Worm (Caenorhabditis elegans) whole organism, L1 larva: ENCODE data around the gene F55G7.4.

Experiments used
- C16A3.4 ChIP-seq: fragments of 150-350 bp; optimal IDR thresholded peaks from 2 replicates; lab custom pipeline; 2014; ENCODE audit warnings: missing biosample characterization, missing genetic modification characterization
- C34B4.2 ChIP-seq: sonication (generic microtip); optimal IDR thresholded peaks from 2 replicates; lab custom pipeline; 2017; ENCODE audit warnings: mild to moderate bottlenecking, missing genetic modification characterization, missing compliant biosample characterization
- F16B12.6 ChIP-seq: fragments of 150-350 bp; optimal IDR thresholded peaks from 2 replicates; lab custom pipeline; 2014; ENCODE audit warnings: missing biosample characterization, missing genetic modification characterization
- aha-1 ChIP-seq: fragments of 150-350 bp; optimal IDR thresholded peaks from 2 replicates; lab custom pipeline; 2014; ENCODE audit warnings: missing biosample characterization, missing genetic modification characterization
- ama-1 ChIP-seq: fragments of 150-350 bp; optimal IDR thresholded peaks from 2 replicates; lab custom pipeline; 2014
- blmp-1 ChIP-seq: fragments of 150-350 bp; optimal IDR thresholded peaks from 2 replicates; lab custom pipeline; 2014; ENCODE audit warnings: missing biosample characterization, missing genetic modification characterization
- ceh-8 ChIP-seq: fragments of 200-800 bp; sonication (Bioruptor generic); optimal IDR thresholded peaks from 2 replicates; lab custom pipeline; 2018; ENCODE audit warnings: mild to moderate bottlenecking, missing genetic modification characterization, moderate library complexity, missing compliant biosample characterization
- ceh-82 ChIP-seq, 3 experiments: fragments of 150-350 bp in 1 of 3; sonication (generic microtip) in 2 of 3; optimal IDR thresholded peaks; 2 replicates each; lab custom pipeline; 2014 to 2017; ENCODE audit warnings: missing biosample characterization in 3 of 3, missing genetic modification characterization in 3 of 3
- ceh-88 ChIP-seq: fragments of 200-800 bp; sonication (Bioruptor generic); IDR thresholded peaks from 2 replicates; pipeline ENCODE4 v1.3.6; 2022; ENCODE audit warnings: missing genetic modification characterization, missing compliant biosample characterization
- dpl-1 ChIP-seq, 3 experiments: fragments of 150-350 bp in 2 of 3; sonication (generic microtip) in 1 of 3; optimal IDR thresholded peaks; 2 replicates each; lab custom pipeline; 2014 to 2017; ENCODE audit warnings: missing biosample characterization in 3 of 3, missing genetic modification characterization in 3 of 3, missing genetic modification reagents in 3 of 3
- dsc-1 ChIP-seq: sonication (generic microtip); optimal IDR thresholded peaks from 2 replicates; lab custom pipeline; 2016; ENCODE audit warnings: mild to moderate bottlenecking, missing genetic modification characterization, missing compliant biosample characterization
- elt-2 ChIP-seq: sonication (generic microtip); optimal IDR thresholded peaks from 2 replicates; lab custom pipeline; 2016; ENCODE audit warnings: missing genetic modification characterization, mild to moderate bottlenecking, inconsistent platforms, missing compliant biosample characterization, missing genetic modification reagents
- elt-3 ChIP-seq, 6 experiments: fragments of 150-350 bp in 1 of 6; sonication (generic microtip); optimal IDR thresholded peaks; 2 replicates each; lab custom pipeline; 2017 to 2018; ENCODE audit warnings: missing biosample characterization in 6 of 6, missing genetic modification characterization in 6 of 6, inconsistent platforms in 1 of 6
- ets-5 ChIP-seq: fragments of 200-800 bp; sonication (Bioruptor generic); IDR thresholded peaks from 2 replicates; pipeline ENCODE4 v1.3.6; 2022; ENCODE audit warnings: missing genetic modification characterization, missing compliant biosample characterization
- fkh-10 ChIP-seq: sonication (generic microtip); optimal IDR thresholded peaks from 2 replicates; lab custom pipeline; 2017; ENCODE audit warnings: missing biosample characterization, missing genetic modification reagents, missing genetic modification characterization
- fos-1 ChIP-seq: fragments of 150-350 bp; optimal IDR thresholded peaks from 2 replicates; lab custom pipeline; 2014; ENCODE audit warnings: missing biosample characterization, missing genetic modification characterization
- grh-1 ChIP-seq: fragments of 200-800 bp; sonication (Bioruptor generic); IDR thresholded peaks from 2 replicates; pipeline ENCODE4 v1.3.6; 2022; ENCODE audit warnings: missing genetic modification reagents, missing genetic modification characterization, missing compliant biosample characterization
- hlh-17 ChIP-seq: fragments of 200-800 bp; sonication (Bioruptor generic); optimal IDR thresholded peaks from 2 replicates; lab custom pipeline; 2018; ENCODE audit warnings: missing genetic modification characterization, mild to moderate bottlenecking, missing compliant biosample characterization, moderate library complexity, borderline replicate concordance
- jun-1 ChIP-seq: fragments of 150-350 bp; optimal IDR thresholded peaks from 2 replicates; lab custom pipeline; 2014; ENCODE audit warnings: missing biosample characterization, missing genetic modification reagents, missing genetic modification characterization
- lin-14 ChIP-seq: fragments of 200-800 bp; sonication (Bioruptor generic); optimal IDR thresholded peaks from 2 replicates; lab custom pipeline; 2018; ENCODE audit warnings: mild to moderate bottlenecking, missing genetic modification characterization, moderate library complexity, missing compliant biosample characterization
- lin-35 ChIP-seq, 2 experiments: fragments of 150-350 bp; optimal IDR thresholded peaks; 2 replicates each; lab custom pipeline; 2014; ENCODE audit warnings: missing biosample characterization in 2 of 2, missing genetic modification characterization in 2 of 2, missing genetic modification reagents in 2 of 2
- lin-39 ChIP-seq: fragments of 150-350 bp; optimal IDR thresholded peaks from 2 replicates; lab custom pipeline; 2014; ENCODE audit warnings: missing biosample characterization, missing genetic modification reagents, missing genetic modification characterization
- lsy-2 ChIP-seq, 2 experiments: fragments of 150-350 bp; optimal IDR thresholded peaks; 2 replicates each; lab custom pipeline; 2014; ENCODE audit warnings: missing biosample characterization in 2 of 2, missing genetic modification characterization in 2 of 2
- mep-1 ChIP-seq: fragments of 150-350 bp; optimal IDR thresholded peaks from 2 replicates; lab custom pipeline; 2014; ENCODE audit warnings: missing biosample characterization, missing genetic modification characterization
- nhr-11 ChIP-seq: fragments of 150-350 bp; optimal IDR thresholded peaks from 2 replicates; lab custom pipeline; 2014; ENCODE audit warnings: missing biosample characterization, missing genetic modification characterization
- nhr-20 ChIP-seq: sonication (generic microtip); optimal IDR thresholded peaks from 2 replicates; lab custom pipeline; 2016; ENCODE audit warnings: mild to moderate bottlenecking, missing genetic modification characterization, missing compliant biosample characterization
- nhr-28 ChIP-seq: fragments of 150-350 bp; optimal IDR thresholded peaks from 2 replicates; lab custom pipeline; 2014; ENCODE audit warnings: missing biosample characterization, missing genetic modification characterization
- nhr-47 ChIP-seq: sonication (generic microtip); optimal IDR thresholded peaks from 2 replicates; lab custom pipeline; 2016; ENCODE audit warnings: mild to moderate bottlenecking, missing genetic modification characterization, moderate library complexity, missing compliant biosample characterization
- nhr-71 ChIP-seq: sonication (generic microtip); optimal IDR thresholded peaks from 2 replicates; lab custom pipeline; 2016; ENCODE audit warnings: mild to moderate bottlenecking, missing genetic modification characterization, moderate library complexity, missing compliant biosample characterization
- nhr-76 ChIP-seq: sonication (generic microtip); optimal IDR thresholded peaks from 2 replicates; lab custom pipeline; 2017; ENCODE audit warnings: missing biosample characterization, missing genetic modification characterization
- nhr-85 ChIP-seq: sonication (generic microtip); peaks from one replicate; lab custom pipeline; 2016; ENCODE audit warnings: missing genetic modification characterization, inconsistent platforms, missing compliant biosample characterization
- nhr-90 ChIP-seq: sonication (generic microtip); optimal IDR thresholded peaks from 2 replicates; lab custom pipeline; 2016; ENCODE audit warnings: mild to moderate bottlenecking, missing genetic modification characterization, missing compliant biosample characterization; ENCODE audit not compliant: poor library complexity
- pag-3 ChIP-seq: sonication (generic microtip); optimal IDR thresholded peaks from 2 replicates; lab custom pipeline; 2017; ENCODE audit warnings: missing genetic modification characterization, mild to moderate bottlenecking, missing compliant biosample characterization, antibody characterized with exemption, borderline replicate concordance; ENCODE audit not compliant: insufficient read depth
- pax-3 ChIP-seq: fragments of 200-800 bp; sonication (Bioruptor generic); optimal IDR thresholded peaks from 2 replicates; lab custom pipeline; 2018; ENCODE audit warnings: mild to moderate bottlenecking, missing genetic modification characterization, moderate library complexity, missing compliant biosample characterization
- pqm-1 ChIP-seq: sonication (generic microtip); optimal IDR thresholded peaks from 3 replicates; lab custom pipeline; 2017; ENCODE audit warnings: missing biosample characterization, missing genetic modification characterization
- rnt-1 ChIP-seq: sonication (generic microtip); optimal IDR thresholded peaks from 2 replicates; lab custom pipeline; 2016; ENCODE audit warnings: mild to moderate bottlenecking, missing genetic modification characterization, moderate library complexity, missing compliant biosample characterization
- snpc-4 ChIP-seq: fragments of 150-350 bp; optimal IDR thresholded peaks from 2 replicates; lab custom pipeline; 2014; ENCODE audit warnings: missing biosample characterization, missing genetic modification characterization
- snu-23 ChIP-seq: sonication (generic microtip); optimal IDR thresholded peaks from 2 replicates; lab custom pipeline; 2016; ENCODE audit warnings: missing genetic modification characterization, missing compliant biosample characterization
- sox-4 ChIP-seq: sonication (generic microtip); optimal IDR thresholded peaks from 2 replicates; lab custom pipeline; 2016; ENCODE audit warnings: missing genetic modification characterization, missing compliant biosample characterization
- sptf-1 ChIP-seq: fragments of 150-350 bp; optimal IDR thresholded peaks from 2 replicates; lab custom pipeline; 2014; ENCODE audit warnings: missing biosample characterization, missing genetic modification characterization
- swsn-7 ChIP-seq: sonication (generic microtip); optimal IDR thresholded peaks from 2 replicates; lab custom pipeline; 2016; ENCODE audit warnings: missing genetic modification characterization, missing compliant biosample characterization
- unc-130 ChIP-seq: fragments of 150-350 bp; optimal IDR thresholded peaks from 2 replicates; lab custom pipeline; 2017; ENCODE audit warnings: missing biosample characterization, missing genetic modification characterization, inconsistent platforms
- unc-30 ChIP-seq: sonication (generic microtip); optimal IDR thresholded peaks from 2 replicates; lab custom pipeline; 2017; ENCODE audit warnings: missing biosample characterization, missing genetic modification characterization
- vab-15 ChIP-seq: sonication (generic microtip); optimal IDR thresholded peaks from 2 replicates; lab custom pipeline; 2017; ENCODE audit warnings: missing genotype, mild to moderate bottlenecking, missing genetic modification characterization, missing compliant biosample characterization
- xbp-1 ChIP-seq: sonication (generic microtip); optimal IDR thresholded peaks from 2 replicates; lab custom pipeline; 2016; ENCODE audit warnings: missing genetic modification characterization, missing compliant biosample characterization
- zip-4 ChIP-seq: fragments of 200-800 bp; sonication (Bioruptor generic); optimal IDR thresholded peaks from 2 replicates; lab custom pipeline; 2018; ENCODE audit warnings: mild to moderate bottlenecking, missing genetic modification characterization, moderate library complexity, missing compliant biosample characterization
- ztf-11 ChIP-seq, 2 experiments: sonication (generic microtip); optimal IDR thresholded peaks; 2 replicates each; lab custom pipeline; 2016 to 2017; ENCODE audit warnings: missing genetic modification characterization in 2 of 2, missing biosample characterization in 1 of 2, missing compliant biosample characterization in 1 of 2
- ztf-4 ChIP-seq: fragments of 150-350 bp; optimal IDR thresholded peaks from 2 replicates; lab custom pipeline; 2014; ENCODE audit warnings: missing biosample characterization, missing genetic modification characterization

F55G7.4 gene

ce11 chrX:11946788-11947463 is 19.2 kb downstream of the F55G7.4 start, which contains the start of gene nfya-1 (continued):
- no peak for TF ChIP-seq sptf-1 (tag; lab: Kevin White, UChicago)
- TF ChIP-seq mep-1: peak; percentile 84
- no peak for TF ChIP-seq pqm-1 (tag; lab: Kevin White, UChicago)
- TF ChIP-seq elt-3 (tag; optimal IDR thresholded peaks at IDR 0.05; lab: Kevin White, UChicago): peak in 1 of 6 experiments; percentile 64
- peak; percentile 43 for TF ChIP-seq swsn-7 (tag; lab: Kevin White, UChicago)
- peak; percentile 32 for TF ChIP-seq xbp-1 (tag; lab: Kevin White, UChicago)

ce11 chrX:11948184-11948894 is 20.7 kb downstream of the F55G7.4 start, which contains the start of gene lsd-1:
lsd-1 (plus strand) TSS chrX:11948844.
- TF ChIP-seq lin-35 (GFP tag; optimal IDR thresholded peaks at IDR 0.05; lab: Kevin White, UChicago): peak; percentile 29 to 56
- no peak for TF ChIP-seq fos-1 (tag; lab: Kevin White, UChicago)
- TF ChIP-seq nhr-85: peak; percentile 68
- no peak for TF ChIP-seq pax-3 (tag; lab: Kevin White, UChicago)
- TF ChIP-seq snpc-4 (tag; lab: Kevin White, UChicago): no peak
- peak; percentile 28 for TF ChIP-seq C16A3.4 (tag; lab: Kevin White, UChicago)
- TF ChIP-seq nhr-90: peak; percentile 8
- TF ChIP-seq nhr-11 (tag; lab: Kevin White, UChicago): no peak
- TF ChIP-seq vab-15: no peak
- TF ChIP-seq lin-14: no peak
- TF ChIP-seq nhr-47 (tag; lab: Kevin White, UChicago): peak; percentile 45
- TF ChIP-seq hlh-17: no peak
- TF ChIP-seq C34B4.2 (tag; lab: Kevin White, UChicago): no peak
- TF ChIP-seq pag-3 (tag; lab: Kevin White, UChicago): no peak
- TF ChIP-seq ztf-11 (tag; optimal IDR thresholded peaks at IDR 0.05; lab: Kevin White, UChicago): no peak
- no peak for TF ChIP-seq lin-39 (tag; lab: Kevin White, UChicago)
- TF ChIP-seq fkh-10 (GFP tag; lab: Kevin White, UChicago): no peak
- no peak for TF ChIP-seq ztf-4
- no peak for TF ChIP-seq ets-5
- no peak for TF ChIP-seq lsy-2 (tag; optimal IDR thresholded peaks at IDR 0.05; lab: Kevin White, UChicago)
- TF ChIP-seq zip-4: no peak
- TF ChIP-seq ceh-8 (GFP tag; lab: Kevin White, UChicago): no peak
- no peak for TF ChIP-seq nhr-20 (tag; lab: Kevin White, UChicago)
- TF ChIP-seq blmp-1: no peak
- TF ChIP-seq F16B12.6 (tag; lab: Kevin White, UChicago): peak; percentile 92
- TF ChIP-seq swsn-7 (tag; lab: Kevin White, UChicago): peak; percentile 28
- TF ChIP-seq sptf-1 (tag; lab: Kevin White, UChicago): no peak
- no peak for TF ChIP-seq nhr-76 (tag; lab: Kevin White, UChicago)
- TF ChIP-seq ama-1 (lab: Kevin White, UChicago): no peak
- TF ChIP-seq jun-1 (tag; lab: Kevin White, UChicago): no peak
- no peak for TF ChIP-seq unc-30
- no peak for TF ChIP-seq aha-1 (tag; lab: Kevin White, UChicago)
- no peak for TF ChIP-seq unc-130 (tag; lab: Kevin White, UChicago)
- no peak for TF ChIP-seq snu-23 (GFP tag; lab: Kevin White, UChicago)
- TF ChIP-seq mep-1: no peak
- peak; percentile 60 for TF ChIP-seq rnt-1
- no peak for TF ChIP-seq nhr-28 (tag; lab: Kevin White, UChicago)
- TF ChIP-seq elt-2: no peak
- peak in 2 of 3 experiments; percentile 28 to 32 for TF ChIP-seq dpl-1 (GFP tag; optimal IDR thresholded peaks at IDR 0.05; lab: Kevin White, UChicago)
- TF ChIP-seq sox-4 (tag; lab: Kevin White, UChicago): no peak
- peak; percentile 16 for TF ChIP-seq dsc-1
- no peak for TF ChIP-seq ceh-88 (GFP tag; lab: Robert Waterston, UW)
- no peak for TF ChIP-seq nhr-71 (tag; lab: Kevin White, UChicago)
- no peak for TF ChIP-seq grh-1 (GFP tag; lab: Robert Waterston, UW)
- peak in 1 of 3 experiments; percentile 5 for TF ChIP-seq ceh-82 (tag; optimal IDR thresholded peaks at IDR 0.05; lab: Kevin White, UChicago)
- TF ChIP-seq xbp-1 (tag; lab: Kevin White, UChicago): peak; percentile 10
